Worm (Caenorhabditis elegans): Measurements from ENCODE around the gene prx-13.

Gene prx-13

ce11 chrII:7251978-7252377, at the start of gene prx-13, which contains the start of gene ada-2:
Gene prx-13, minus strand, starts transcription at chrII:7252015.
Gene ada-2, plus strand, starts transcription at chrII:7252259.
- TF ChIP-seq hmbx-1 (tag; optimal IDR thresholded peaks at IDR 0.05), result no peak
- TF ChIP-seq ama-1 (optimal IDR thresholded peaks at IDR 0.05), result no peak
- TF ChIP-seq tbx-11 (GFP tag; IDR thresholded peaks at IDR 0.05), result no peak
- no peak for TF ChIP-seq ceh-36 (tag; optimal IDR thresholded peaks at IDR 0.05)
- TF ChIP-seq sea-1 (GFP tag; conservative IDR thresholded peaks at IDR 0.05), result no peak
- TF ChIP-seq hnd-1 (tag; optimal IDR thresholded peaks at IDR 0.05), result no peak
- TF ChIP-seq tbx-37 (GFP tag; conservative IDR thresholded peaks at IDR 0.05), result no peak
- TF ChIP-seq scrt-1 (GFP tag; IDR thresholded peaks at IDR 0.05), result no peak
- no peak for TF ChIP-seq B0310.2 (tag; optimal IDR thresholded peaks at IDR 0.05)
- TF ChIP-seq flt-1 (GFP tag; IDR thresholded peaks at IDR 0.05), result no peak
- TF ChIP-seq pes-1 (GFP tag; IDR thresholded peaks at IDR 0.05), result no peak
- no peak for TF ChIP-seq aly-1 (tag; optimal IDR thresholded peaks at IDR 0.05)
- TF ChIP-seq ets-7 (tag; optimal IDR thresholded peaks at IDR 0.05), result no peak
- no peak for TF ChIP-seq hmg-4 (GFP tag; optimal IDR thresholded peaks at IDR 0.05)
- no peak for TF ChIP-seq F13C5.2 (tag; optimal IDR thresholded peaks at IDR 0.05)
- no peak for TF ChIP-seq ceh-13 (GFP tag; optimal IDR thresholded peaks at IDR 0.05)
- TF ChIP-seq tra-4 (tag; optimal IDR thresholded peaks at IDR 0.05), result no peak

- TF ChIP-seq F13C5.2 (tag; optimal IDR thresholded peaks at IDR 0.05) (no peak), ets-7 (tag; optimal IDR thresholded peaks at IDR 0.05) (no peak), ceh-13 (GFP tag; optimal IDR thresholded peaks at IDR 0.05) (no peak)
Measured at ce11 chrII:7299042-7299441, 47.2 kb upstream of the prx-13 start, which contains the start of gene C30G12.1. Gene C30G12.1, plus strand, starts transcription at chrII:7299342.

ce11 chrII:7298197-7298682, 46.4 kb upstream of the prx-13 start, which contains the start of gene puf-8:
Gene puf-8, minus strand, starts transcription at chrII:7298247.
- TF ChIP-seq flt-1 (GFP tag; IDR thresholded peaks at IDR 0.05) (no peak), hnd-1 (tag; optimal IDR thresholded peaks at IDR 0.05) (no peak), scrt-1 (GFP tag; IDR thresholded peaks at IDR 0.05) (no peak), B0310.2 (tag; optimal IDR thresholded peaks at IDR 0.05) (no peak)

- TF ChIP-seq tra-4 (tag; optimal IDR thresholded peaks at IDR 0.05), result no peak
- TF ChIP-seq scrt-1 (GFP tag; IDR thresholded peaks at IDR 0.05), result no peak
- no peak for TF ChIP-seq F13C5.2 (tag; optimal IDR thresholded peaks at IDR 0.05)
- no peak for TF ChIP-seq ceh-36 (tag; optimal IDR thresholded peaks at IDR 0.05)
- TF ChIP-seq tbx-37 (GFP tag; conservative IDR thresholded peaks at IDR 0.05), result no peak
- TF ChIP-seq hmg-4 (GFP tag; optimal IDR thresholded peaks at IDR 0.05), result no peak
Measured at ce11 chrII:7295917-7296316, 44.1 kb upstream of the prx-13 start, which contains the start of gene C30G12.6. Gene C30G12.6, minus strand, starts transcription at chrII:7296017.

- TF ChIP-seq hmg-4 (GFP tag; optimal IDR thresholded peaks at IDR 0.05), result no peak
- TF ChIP-seq ceh-13 (GFP tag; optimal IDR thresholded peaks at IDR 0.05), result no peak
- no peak for TF ChIP-seq tbx-11 (GFP tag; IDR thresholded peaks at IDR 0.05)
Measured at ce11 chrII:7289923-7290476, 38.2 kb upstream of the prx-13 start, which contains the start of gene C30G12.2. Gene C30G12.2, plus strand, starts transcription at chrII:7290426.

ce11 chrII:7287709-7288108, 35.9 kb upstream of the prx-13 start:
- TF ChIP-seq ceh-13 (GFP tag; optimal IDR thresholded peaks at IDR 0.05), result no peak
- no peak for TF ChIP-seq ceh-36 (tag; optimal IDR thresholded peaks at IDR 0.05)
- TF ChIP-seq ets-7 (tag; optimal IDR thresholded peaks at IDR 0.05), result no peak
- TF ChIP-seq sea-1 (GFP tag; conservative IDR thresholded peaks at IDR 0.05), result no peak
- no peak for TF ChIP-seq flt-1 (GFP tag; IDR thresholded peaks at IDR 0.05)
- TF ChIP-seq B0310.2 (tag; optimal IDR thresholded peaks at IDR 0.05), result no peak
- TF ChIP-seq ama-1 (optimal IDR thresholded peaks at IDR 0.05), result no peak
- TF ChIP-seq scrt-1 (GFP tag; IDR thresholded peaks at IDR 0.05), result no peak
- no peak for TF ChIP-seq tbx-37 (GFP tag; conservative IDR thresholded peaks at IDR 0.05)
- no peak for TF ChIP-seq hmbx-1 (tag; optimal IDR thresholded peaks at IDR 0.05)
- TF ChIP-seq tbx-11 (GFP tag; IDR thresholded peaks at IDR 0.05), result no peak
- TF ChIP-seq hmg-4 (GFP tag; optimal IDR thresholded peaks at IDR 0.05), result no peak
- no peak for TF ChIP-seq F13C5.2 (tag; optimal IDR thresholded peaks at IDR 0.05)
- TF ChIP-seq tra-4 (tag; optimal IDR thresholded peaks at IDR 0.05), result no peak
- TF ChIP-seq hnd-1 (tag; optimal IDR thresholded peaks at IDR 0.05), result no peak
- no peak for TF ChIP-seq aly-1 (tag; optimal IDR thresholded peaks at IDR 0.05)
- no peak for TF ChIP-seq pes-1 (GFP tag; IDR thresholded peaks at IDR 0.05)

- TF ChIP-seq hnd-1 (tag; optimal IDR thresholded peaks at IDR 0.05) (no peak), aly-1 (tag; optimal IDR thresholded peaks at IDR 0.05) (no peak), hmg-4 (GFP tag; optimal IDR thresholded peaks at IDR 0.05) (no peak), ets-7 (tag; optimal IDR thresholded peaks at IDR 0.05) (no peak), F13C5.2 (tag; optimal IDR thresholded peaks at IDR 0.05) (no peak), scrt-1 (GFP tag; IDR thresholded peaks at IDR 0.05) (no peak), tbx-37 (GFP tag; conservative IDR thresholded peaks at IDR 0.05) (no peak), tbx-11 (GFP tag; IDR thresholded peaks at IDR 0.05) (no peak), hmbx-1 (tag; optimal IDR thresholded peaks at IDR 0.05) (no peak)
Measured at ce11 chrII:7287140-7287539, 35.3 kb upstream of the prx-13 start.

ce11 chrII:7283063-7283462, 31.2 kb upstream of the prx-13 start:
- TF ChIP-seq hmg-4 (GFP tag; optimal IDR thresholded peaks at IDR 0.05) (no peak), ama-1 (optimal IDR thresholded peaks at IDR 0.05) (no peak), scrt-1 (GFP tag; IDR thresholded peaks at IDR 0.05) (no peak), B0310.2 (tag; optimal IDR thresholded peaks at IDR 0.05) (no peak), aly-1 (tag; optimal IDR thresholded peaks at IDR 0.05) (no peak), hmbx-1 (tag; optimal IDR thresholded peaks at IDR 0.05) (no peak), sea-1 (GFP tag; conservative IDR thresholded peaks at IDR 0.05) (no peak)
